Fruit fly (Drosophila melanogaster) whole organism, embryonic: ENCODE results near the gene Hez.

Experiments used
- Asciz ChIP-seq: fragments of 200-800 bp; sonication (Bioruptor generic); optimal IDR thresholded peaks from 2 replicates; lab custom pipeline; 2017; ENCODE audit warnings: missing biosample characterization, mild to moderate bottlenecking, missing genetic modification characterization, missing genetic modification reagents
- Awh ChIP-seq: fragments of 200-800 bp; sonication (Bioruptor generic); IDR thresholded peaks from 2 replicates; pipeline ENCODE4, ENCODE4 v1.3.6; 2022; ENCODE audit warnings: missing biosample characterization, missing genetic modification characterization
- Bgb ChIP-seq: fragments of 200-800 bp; sonication (Bioruptor generic); IDR thresholded peaks from 2 replicates; pipeline ENCODE4 v1.3.6; 2022; ENCODE audit warnings: missing biosample characterization, missing genetic modification characterization; ENCODE audit not compliant: partially characterized antibody
- Bteb2 ChIP-seq: fragments of 200-800 bp; sonication (Bioruptor generic); optimal IDR thresholded peaks from 2 replicates; lab custom pipeline; 2016; ENCODE audit warnings: missing biosample characterization, missing genetic modification characterization
- CG10959 ChIP-seq: fragments of 200-800 bp; sonication (Bioruptor generic); IDR thresholded peaks from 2 replicates; pipeline ENCODE4 v1.3.6; 2022; ENCODE audit warnings: missing biosample characterization, missing genetic modification characterization
- CG10979 ChIP-seq: fragments of 200-800 bp; sonication (Bioruptor generic); optimal IDR thresholded peaks from 2 replicates; lab custom pipeline; 2018; ENCODE audit warnings: missing biosample characterization, mild to moderate bottlenecking, missing genetic modification characterization, moderate library complexity
- CG12104 ChIP-seq: fragments of 200-800 bp; sonication (Bioruptor generic); optimal IDR thresholded peaks from 3 replicates; lab custom pipeline; 2016; ENCODE audit warnings: missing biosample characterization, missing genetic modification characterization
- CG13287 ChIP-seq: fragments of 200-800 bp; sonication (Bioruptor generic); IDR thresholded peaks from 2 replicates; pipeline ENCODE4 v1.3.6; 2022; ENCODE audit warnings: missing biosample characterization, missing genetic modification characterization; ENCODE audit not compliant: partially characterized antibody
- CG14860 ChIP-seq: fragments of 200-800 bp; sonication (Bioruptor generic); IDR thresholded peaks from 3 replicates; pipeline ENCODE4 v1.3.6; 2022; ENCODE audit warnings: missing biosample characterization, missing genetic modification characterization; ENCODE audit not compliant: partially characterized antibody
- CG15514 ChIP-seq: fragments of 200-800 bp; sonication (Bioruptor generic); optimal IDR thresholded peaks from 3 replicates; lab custom pipeline; 2017; ENCODE audit warnings: missing biosample characterization, missing genetic modification characterization, mild to moderate bottlenecking, moderate library complexity, missing genetic modification reagents
- CG1647 ChIP-seq: fragments of 200-800 bp; sonication (Bioruptor generic); optimal IDR thresholded peaks from 3 replicates; lab custom pipeline; 2016; ENCODE audit warnings: missing biosample characterization, missing genetic modification characterization
- CG17328 ChIP-seq: fragments of 200-800 bp; sonication (Bioruptor generic); IDR thresholded peaks from 2 replicates; pipeline ENCODE4 v1.3.6; 2022; ENCODE audit warnings: missing biosample characterization, missing genetic modification characterization
- CG18599 ChIP-seq: fragments of 200-800 bp; sonication (Bioruptor generic); optimal IDR thresholded peaks from 3 replicates; lab custom pipeline; 2017; ENCODE audit warnings: missing biosample characterization, missing genetic modification characterization, mild to moderate bottlenecking, moderate library complexity, missing genetic modification reagents
- CG32772 ChIP-seq: fragments of 200-800 bp; sonication (Bioruptor generic); IDR thresholded peaks from 2 replicates; pipeline ENCODE4 v1.3.6; 2022; ENCODE audit warnings: missing biosample characterization, missing genetic modification characterization
- CG34422 ChIP-seq: fragments of 200-800 bp; sonication (Bioruptor generic); IDR thresholded peaks from 3 replicates; pipeline ENCODE4 v1.3.6; 2022; ENCODE audit warnings: missing biosample characterization, missing genetic modification characterization
- CG6175 ChIP-seq: fragments of 200-800 bp; sonication (Bioruptor generic); IDR thresholded peaks from 3 replicates; pipeline ENCODE4 v1.3.6; 2022; ENCODE audit warnings: missing biosample characterization, missing genetic modification characterization
- CG6791 ChIP-seq: fragments of 200-800 bp; sonication (Bioruptor generic); IDR thresholded peaks from 3 replicates; pipeline ENCODE4 v1.3.6; 2022; ENCODE audit warnings: missing biosample characterization, missing genetic modification characterization; ENCODE audit not compliant: partially characterized antibody
- CTCF ChIP-seq: fragments of 200-800 bp; sonication (Bioruptor generic); optimal IDR thresholded peaks from 2 replicates; lab custom pipeline; 2017; ENCODE audit warnings: missing biosample characterization, mild to moderate bottlenecking, missing genetic modification characterization, moderate library complexity
- Dref ChIP-seq: fragments of 200-800 bp; sonication (Bioruptor generic); IDR thresholded peaks from 2 replicates; pipeline ENCODE4 v1.3.6; 2022; ENCODE audit warnings: missing biosample characterization, missing genetic modification characterization
- Drgx ChIP-seq: fragments of 200-800 bp; sonication (Bioruptor generic); IDR thresholded peaks from 2 replicates; pipeline ENCODE4 v1.3.6; 2022; ENCODE audit warnings: missing biosample characterization, missing genetic modification characterization
- Hr51 ChIP-seq, 2 experiments: fragments of 200-800 bp; sonication (Bioruptor generic); optimal IDR thresholded peaks; 2 replicates in 1 of 2; 3 replicates in 1 of 2; lab custom pipeline; 2016 to 2018; ENCODE audit warnings: missing biosample characterization in 2 of 2, missing genetic modification characterization in 2 of 2, mild to moderate bottlenecking in 1 of 2, moderate library complexity in 1 of 2
- NfI ChIP-seq: fragments of 200-800 bp; sonication (Bioruptor generic); optimal IDR thresholded peaks from 3 replicates; lab custom pipeline; 2018; ENCODE audit warnings: missing biosample characterization, mild to moderate bottlenecking, missing genetic modification characterization, moderate library complexity
- Pdp1 ChIP-seq, 2 experiments: fragments of 200-800 bp; sonication (Bioruptor generic); optimal IDR thresholded peaks; 3 replicates each; lab custom pipeline; 2016; ENCODE audit warnings: missing biosample characterization in 2 of 2, missing genetic modification characterization in 2 of 2, mild to moderate bottlenecking in 1 of 2, moderate library complexity in 1 of 2
- Rfx ChIP-seq: fragments of 200-800 bp; sonication (Bioruptor generic); IDR thresholded peaks from 2 replicates; pipeline ENCODE4 v1.3.6; 2022; ENCODE audit warnings: missing biosample characterization, missing genetic modification characterization
- Sin3A ChIP-seq: fragments of >200 bp; optimal IDR thresholded peaks from 2 replicates; lab custom pipeline; 2018
- Usf ChIP-seq: fragments of 200-800 bp; sonication (Bioruptor generic); optimal IDR thresholded peaks from 2 replicates; lab custom pipeline; 2017; ENCODE audit warnings: missing genotype, missing biosample characterization, missing genetic modification characterization
- chinmo ChIP-seq: fragments of 200-800 bp; sonication (Bioruptor generic); IDR thresholded peaks from 4 replicates; pipeline ENCODE4 v1.3.6; 2022; ENCODE audit warnings: missing biosample characterization, missing genetic modification characterization; ENCODE audit not compliant: partially characterized antibody
- chn ChIP-seq: fragments of 200-800 bp; sonication (Bioruptor generic); optimal IDR thresholded peaks from 2 replicates; lab custom pipeline; 2016; ENCODE audit warnings: missing biosample characterization, missing genetic modification characterization
- fd64A ChIP-seq: fragments of 200-800 bp; sonication (Bioruptor generic); optimal IDR thresholded peaks from 3 replicates; lab custom pipeline; 2018; ENCODE audit warnings: missing biosample characterization, mild to moderate bottlenecking, missing genetic modification characterization
- gsb-n ChIP-seq: fragments of 200-800 bp; sonication (Bioruptor generic); optimal IDR thresholded peaks from 3 replicates; lab custom pipeline; 2018; ENCODE audit warnings: missing biosample characterization, mild to moderate bottlenecking, missing genetic modification characterization
- her ChIP-seq: fragments of 200-800 bp; sonication (Bioruptor generic); optimal IDR thresholded peaks from 2 replicates; lab custom pipeline; 2016; ENCODE audit warnings: missing biosample characterization, missing genetic modification characterization
- insv ChIP-seq, 2 experiments: fragments of 200-800 bp; sonication (Bioruptor generic); optimal IDR thresholded peaks; 3 replicates each; lab custom pipeline; 2016 to 2018; ENCODE audit warnings: missing biosample characterization in 2 of 2, missing genetic modification characterization in 2 of 2
- lola ChIP-seq, 3 experiments: fragments of >200 bp in 2 of 3; fragments of 200-800 bp in 1 of 3; sonication (Bioruptor generic) in 1 of 3; optimal IDR thresholded peaks; 2 replicates each; lab custom pipeline; 2017 to 2019; ENCODE audit warnings: missing biosample characterization in 3 of 3, missing genetic modification characterization in 3 of 3, mild to moderate bottlenecking in 1 of 3, moderate library complexity in 1 of 3
- luna ChIP-seq: fragments of 200-800 bp; sonication (Bioruptor generic); optimal IDR thresholded peaks from 2 replicates; lab custom pipeline; 2016; ENCODE audit warnings: missing biosample characterization, missing genetic modification characterization
- nom ChIP-seq: fragments of 200-800 bp; sonication (Bioruptor generic); optimal IDR thresholded peaks from 2 replicates; lab custom pipeline; 2017; ENCODE audit warnings: missing biosample characterization, missing genetic modification characterization, mild to moderate bottlenecking, moderate library complexity, missing genetic modification reagents
- onecut ChIP-seq: fragments of 200-800 bp; sonication (Bioruptor generic); IDR thresholded peaks from 2 replicates; pipeline ENCODE4 v1.3.6; 2022; ENCODE audit warnings: missing biosample characterization, missing genetic modification characterization
- peb ChIP-seq: fragments of 200-800 bp; sonication (Bioruptor generic); IDR thresholded peaks from 2 replicates; pipeline ENCODE4 v1.3.6; 2022; ENCODE audit warnings: missing biosample characterization, missing genetic modification characterization
- pho ChIP-seq: fragments of 200-800 bp; sonication (Bioruptor generic); optimal IDR thresholded peaks from 2 replicates; lab custom pipeline; 2016; ENCODE audit warnings: missing biosample characterization, missing genetic modification characterization
- ranshi ChIP-seq: fragments of 200-800 bp; sonication (Bioruptor generic); IDR thresholded peaks from 2 replicates; pipeline ENCODE4 v1.3.6; 2022; ENCODE audit warnings: missing biosample characterization, missing genetic modification characterization
- schlank ChIP-seq: fragments of 200-800 bp; sonication (Bioruptor generic); optimal IDR thresholded peaks from 2 replicates; lab custom pipeline; 2018; ENCODE audit warnings: missing biosample characterization, mild to moderate bottlenecking, missing genetic modification characterization
- so ChIP-seq: fragments of 200-800 bp; sonication (Bioruptor generic); IDR thresholded peaks from 3 replicates; pipeline ENCODE4 v1.3.6; 2022; ENCODE audit warnings: missing biosample characterization, missing genetic modification characterization
- sob ChIP-seq: fragments of 200-800 bp; sonication (Bioruptor generic); IDR thresholded peaks from 2 replicates; pipeline ENCODE4 v1.3.6; 2022; ENCODE audit warnings: missing biosample characterization, missing genetic modification characterization
- sqz ChIP-seq: fragments of 200-800 bp; sonication (Bioruptor generic); optimal IDR thresholded peaks from 3 replicates; lab custom pipeline; 2018; ENCODE audit warnings: missing biosample characterization, mild to moderate bottlenecking, missing genetic modification characterization
- sug ChIP-seq: fragments of 200-800 bp; optimal IDR thresholded peaks from 2 replicates; lab custom pipeline; 2019; ENCODE audit warnings: missing biosample characterization, mild to moderate bottlenecking, missing genetic modification characterization, moderate library complexity
- tap ChIP-seq: fragments of 200-800 bp; optimal IDR thresholded peaks from 3 replicates; lab custom pipeline; 2019; ENCODE audit warnings: missing biosample characterization, mild to moderate bottlenecking, missing genetic modification characterization, moderate library complexity
- tgo ChIP-seq: fragments of 200-800 bp; sonication (Bioruptor generic); IDR thresholded peaks from 3 replicates; pipeline ENCODE4 v1.3.6; 2022; ENCODE audit warnings: missing biosample characterization, missing genetic modification characterization
- tio ChIP-seq: fragments of 200-800 bp; sonication (Bioruptor generic); optimal IDR thresholded peaks from 2 replicates; lab custom pipeline; 2017; ENCODE audit warnings: missing biosample characterization, missing genetic modification characterization, inconsistent platforms
- ttk ChIP-seq: fragments of 200-800 bp; sonication (Bioruptor generic); IDR thresholded peaks from 2 replicates; pipeline ENCODE4 v2.1.2; 2022; ENCODE audit warnings: missing biosample characterization, missing genetic modification characterization
- usp ChIP-seq: fragments of >200 bp; optimal IDR thresholded peaks from 2 replicates; lab custom pipeline; 2017; ENCODE audit warnings: missing biosample characterization, missing genetic modification characterization
- zfh1 ChIP-seq: fragments of 200-800 bp; sonication (Bioruptor generic); IDR thresholded peaks from 3 replicates; pipeline ENCODE4 v1.3.6; 2022; ENCODE audit warnings: missing biosample characterization, missing genetic modification characterization

Gene Hez

DNA sequence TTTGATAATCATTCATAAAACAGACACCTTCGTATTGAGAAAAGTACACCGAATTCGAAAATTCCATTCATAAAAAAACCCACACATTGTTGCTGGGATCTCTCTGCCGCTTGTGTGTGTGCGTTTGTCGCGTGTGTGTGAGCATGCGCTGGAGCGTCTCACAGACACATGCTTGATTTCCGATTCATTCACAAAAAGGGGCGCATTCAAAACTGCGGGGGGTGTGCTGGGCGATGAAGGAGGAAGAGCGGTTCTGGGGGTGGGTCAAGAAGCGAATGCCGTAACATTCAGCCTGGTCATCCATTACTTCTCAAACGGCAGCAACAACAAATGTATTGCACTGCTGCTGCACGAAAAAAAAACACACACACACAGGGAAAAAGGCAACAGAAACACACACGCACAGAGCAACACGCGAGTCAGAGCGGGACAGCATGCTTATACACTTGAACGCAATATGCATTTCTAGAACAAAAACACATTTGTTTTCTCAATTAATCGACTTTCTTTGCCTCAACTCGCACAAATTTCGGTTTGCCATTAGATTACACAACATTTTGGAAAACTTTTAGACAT lies 40.6 kb downstream of the Hez start (continued):
- peak in 1 of 2 experiments; percentile 42 for TF ChIP-seq Hr51 (GFP tag; optimal IDR thresholded peaks at IDR 0.05; lab: Kevin White, UChicago)
- TF ChIP-seq CG6791 (GFP tag; lab: Robert Waterston, UW): 0 out of 3 replicates have a peak, but pooled peaks have one; percentile 24
- TF ChIP-seq usp (GFP tag; lab: Kevin White, UChicago): no peak
- TF ChIP-seq CG6175 (GFP tag; lab: Robert Waterston, UW): peak; percentile 69; the same call in 2 of the 3 replicates
- TF ChIP-seq CG13287: peak; percentile 15; the same call in 1 of the 2 replicates
- TF ChIP-seq her (GFP tag; lab: Kevin White, UChicago): peak; percentile 30
- TF ChIP-seq Dref (GFP tag; lab: Robert Waterston, UW): 0 out of 2 replicates have a peak, but pooled peaks have one; percentile 7
- peak; percentile 21 for TF ChIP-seq CG18599 (GFP tag; lab: Kevin White, UChicago)
- 0 out of 2 replicates have a peak, but pooled peaks have one; percentile 23 for TF ChIP-seq CG17328 (GFP tag; lab: Robert Waterston, UW)
- no peak for TF ChIP-seq NfI (GFP tag; lab: Kevin White, UChicago)
- TF ChIP-seq fd64A (GFP tag; lab: Kevin White, UChicago): peak; percentile 35
- TF ChIP-seq lola (GFP tag; optimal IDR thresholded peaks at IDR 0.05; lab: Kevin White, UChicago): peak in 1 of 3 experiments; percentile 54
- TF ChIP-seq CG34422 (GFP tag; lab: Robert Waterston, UW): peak; percentile 84; the same call in 2 of the 3 replicates
- TF ChIP-seq sug (tag; lab: Kevin White, UChicago): peak; percentile 80
- peak; percentile 53; the same call in 1 of the 2 replicates for TF ChIP-seq Drgx (GFP tag; lab: Robert Waterston, UW)
- peak; percentile 77 for TF ChIP-seq sqz (GFP tag; lab: Kevin White, UChicago)
- TF ChIP-seq Rfx (GFP tag; lab: Robert Waterston, UW): no peak
- TF ChIP-seq pho (GFP tag; lab: Kevin White, UChicago): no peak
- no peak for TF ChIP-seq Bteb2
- TF ChIP-seq schlank (tag; lab: Kevin White, UChicago): no peak
- peak; percentile 9 for TF ChIP-seq nom (GFP tag; lab: Kevin White, UChicago)
- no peak for TF ChIP-seq CG14860 (GFP tag; lab: Robert Waterston, UW)
- TF ChIP-seq peb (GFP tag; lab: Robert Waterston, UW): 0 out of 2 replicates have a peak, but pooled peaks have one; percentile 7
- TF ChIP-seq CG15514 (GFP tag; lab: Kevin White, UChicago): peak; percentile 16
- peak in 1 of 2 experiments; percentile 40 for TF ChIP-seq Pdp1 (GFP tag; optimal IDR thresholded peaks at IDR 0.05; lab: Kevin White, UChicago)
- TF ChIP-seq CG10959 (GFP tag; lab: Robert Waterston, UW): no peak
- TF ChIP-seq CG12104: no peak
- peak; percentile 50; the same call in 1 of the 3 replicates for TF ChIP-seq zfh1 (GFP tag; lab: Robert Waterston, UW)
- TF ChIP-seq Awh: no peak
- no peak for TF ChIP-seq onecut (GFP tag; lab: Robert Waterston, UW)
- TF ChIP-seq luna (GFP tag; lab: Kevin White, UChicago): no peak
- TF ChIP-seq insv (GFP tag; optimal IDR thresholded peaks at IDR 0.05; lab: Kevin White, UChicago): no peak
- TF ChIP-seq tap (tag; lab: Kevin White, UChicago): no peak
- TF ChIP-seq CG10979 (tag; lab: Kevin White, UChicago): no peak
- peak; percentile 91; the same call in 3 of the 4 replicates for TF ChIP-seq chinmo (GFP tag; lab: Robert Waterston, UW)
- TF ChIP-seq tgo: no peak
- no peak for TF ChIP-seq CG1647 (GFP tag; lab: Kevin White, UChicago)
- no peak for TF ChIP-seq Sin3A (lab: Kevin White, UChicago)
- TF ChIP-seq ttk: peak; percentile 46; the same call in 1 of the 2 replicates
- no peak for TF ChIP-seq ranshi (GFP tag; lab: Robert Waterston, UW)
- no peak for TF ChIP-seq gsb-n
- peak; percentile 40; the same call in 1 of the 2 replicates for TF ChIP-seq sob (GFP tag; lab: Robert Waterston, UW)
- TF ChIP-seq Bgb (GFP tag; lab: Robert Waterston, UW): peak; percentile 31; the same call in 1 of the 2 replicates
- TF ChIP-seq CTCF (GFP tag; lab: Kevin White, UChicago): no peak
- no peak for TF ChIP-seq Asciz
- TF ChIP-seq CG32772: peak; percentile 85
- TF ChIP-seq tio: no peak
- peak; percentile 67 for TF ChIP-seq chn (GFP tag; lab: Kevin White, UChicago)
- TF ChIP-seq so (GFP tag; lab: Robert Waterston, UW): no peak
- TF ChIP-seq Usf (GFP tag; lab: Kevin White, UChicago): no peak
